Fruit fly (Drosophila melanogaster): Measurements from ENCODE around the gene CG7179.
A peak's percentile ranks its signal among the peaks of the same experiment; 100 is the strongest.

DNA sequence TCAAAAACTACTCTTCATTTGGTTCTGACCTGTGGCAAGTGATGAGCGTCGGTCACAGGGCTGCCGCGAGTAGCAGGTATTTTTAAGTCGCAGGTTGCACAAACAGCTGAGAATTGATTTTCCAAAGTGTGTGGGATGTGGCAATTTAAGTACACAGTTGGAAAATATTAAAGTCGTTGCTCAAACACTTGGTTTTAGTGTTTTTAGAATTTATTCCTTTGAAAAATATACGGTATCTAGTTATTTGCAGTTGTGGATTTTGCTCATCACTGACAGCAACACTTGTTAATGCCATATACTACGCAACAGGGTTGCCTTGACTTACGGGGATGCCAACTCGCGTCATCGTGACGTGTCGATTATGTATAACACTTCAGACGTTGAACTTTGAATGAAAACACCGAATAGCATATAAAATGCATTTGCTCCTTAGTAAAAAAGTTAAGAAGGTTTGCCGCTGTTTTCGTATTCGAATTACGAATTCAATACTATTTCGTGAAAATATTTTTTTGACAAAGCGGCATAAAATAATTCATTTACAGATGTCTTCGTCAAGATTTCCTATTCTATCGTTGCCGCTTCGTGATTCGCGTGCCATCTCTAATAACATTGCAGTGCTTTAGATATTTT, 22.1 kb upstream of the CG7179 start, which contains the start of the genes Herp and r2d2:
- TF ChIP-seq psq (GFP tag; optimal IDR thresholded peaks at IDR 0.05): peak; percentile 75
- TF ChIP-seq Hnf4 (GFP tag; optimal IDR thresholded peaks at IDR 0.05): peak; percentile 79
- no peak for TF ChIP-seq lola (GFP tag; optimal IDR thresholded peaks at IDR 0.05)
- no peak for TF ChIP-seq pan (optimal IDR thresholded peaks at IDR 0.05)
- no peak for TF ChIP-seq N (GFP tag; optimal IDR thresholded peaks at IDR 0.05)
- peak in 1 of 2 experiments; percentile 92 for TF ChIP-seq foxo (GFP tag; optimal IDR thresholded peaks at IDR 0.05)
- no peak for TF ChIP-seq Abd-B (GFP tag; optimal IDR thresholded peaks at IDR 0.05)
- TF ChIP-seq Hr83 (GFP tag; optimal IDR thresholded peaks at IDR 0.05; ENCODE audit: poor library complexity, severe bottlenecking): no peak
- TF ChIP-seq Rel (GFP tag; optimal IDR thresholded peaks at IDR 0.05): no peak
- TF ChIP-seq Rel (tag; optimal IDR thresholded peaks at IDR 0.05): peak; percentile 70
- TF ChIP-seq brk (GFP tag; optimal IDR thresholded peaks at IDR 0.05): peak; percentile 71
- TF ChIP-seq h (GFP tag; optimal IDR thresholded peaks at IDR 0.05): peak; percentile 88
- TF ChIP-seq Dfd (GFP tag; optimal IDR thresholded peaks at IDR 0.05): no peak
